Worm (Caenorhabditis elegans): ENCODE results near the gene spig-3.

DNA sequence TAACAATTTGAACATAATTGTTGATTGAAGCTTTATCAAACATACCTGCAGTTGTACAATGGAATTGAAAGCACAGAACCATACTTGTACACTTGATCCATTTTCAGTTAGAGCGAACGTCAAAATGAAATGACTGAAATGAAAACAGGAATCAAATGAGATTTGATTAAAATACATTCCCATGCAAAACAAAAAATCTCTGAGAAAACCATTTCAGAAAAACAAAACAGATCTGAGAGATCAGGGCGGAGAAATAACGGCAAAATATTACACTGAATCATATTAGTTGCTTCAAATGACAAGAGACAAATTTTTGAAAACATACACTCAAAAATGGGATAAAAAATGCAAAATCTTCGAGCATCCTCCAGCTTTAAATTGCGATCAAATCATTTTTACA is 19.7 kb downstream of the spig-3 start, which contains the start of gene srt-33:
- no peak for TF ChIP-seq Y22D7AL.16 (tag; optimal IDR thresholded peaks at IDR 0.05)
- no peak for TF ChIP-seq pax-1 (tag; optimal IDR thresholded peaks at IDR 0.05)
- no peak for TF ChIP-seq T23F11.4 (GFP tag; optimal IDR thresholded peaks at IDR 0.05)
- no peak for TF ChIP-seq fkh-10 (GFP tag; optimal IDR thresholded peaks at IDR 0.05)
- no peak for TF ChIP-seq ceh-19 (GFP tag; optimal IDR thresholded peaks at IDR 0.05)
- TF ChIP-seq dve-1 (tag; optimal IDR thresholded peaks at IDR 0.05) = no peak
- no peak for TF ChIP-seq dmd-4 (tag; optimal IDR thresholded peaks at IDR 0.05; ENCODE audit: borderline replicate concordance)
- TF ChIP-seq pha-4 (tag; optimal IDR thresholded peaks at IDR 0.05) = no peak
- TF ChIP-seq C08G9.2 (tag; optimal IDR thresholded peaks at IDR 0.05) = no peak
